Worm (Caenorhabditis elegans) whole organism, L4/young adult: Measurements from ENCODE around the gene sld-5.

Experiments
- W03F9.2 ChIP-seq: fragments of 150-350 bp; optimal IDR thresholded peaks from 2 replicates; lab custom pipeline; 2014; ENCODE audit warnings: missing biosample characterization, missing genetic modification characterization
- dao-5 ChIP-seq: sonication (generic microtip); optimal IDR thresholded peaks from 2 replicates; lab custom pipeline; 2016; ENCODE audit warnings: missing genotype, missing genetic modification characterization, moderate library complexity, missing compliant biosample characterization
- him-1 ChIP-seq: sonication (generic microtip); optimal IDR thresholded peaks from 2 replicates; lab custom pipeline; 2016; ENCODE audit warnings: missing genotype, missing genetic modification reagents, missing genetic modification characterization, missing compliant biosample characterization

The sld-5 gene

ce11 chrV:20186579-20186978 lies 51.0 kb downstream of the sld-5 start, which contains the start of gene srz-16:
Gene srz-16, minus strand, starts transcription at chrV:20186679.
- TF ChIP-seq W03F9.2 = no peak
- TF ChIP-seq him-1 = no peak
- TF ChIP-seq dao-5 = no peak
